Fruit fly (Drosophila melanogaster) whole organism: Measurements from ENCODE around the gene kibra.

Experiments
- CG8478 ChIP-seq: fragments of >200 bp; optimal IDR thresholded peaks from 2 replicates; lab custom pipeline; 2018; ENCODE audit warnings: inconsistent platforms
- EcR ChIP-seq, 2 experiments: fragments of >200 bp; optimal IDR thresholded peaks; 2 replicates each; lab custom pipeline; 2017; ENCODE audit warnings: missing biosample characterization in 2 of 2, missing genetic modification characterization in 2 of 2, missing genetic modification reagents in 2 of 2
- pan ChIP-seq: fragments of >200 bp; optimal IDR thresholded peaks from 2 replicates; lab custom pipeline; 2017
- psq ChIP-seq: fragments of >200 bp; optimal IDR thresholded peaks from 2 replicates; lab custom pipeline; 2017
- usp ChIP-seq: fragments of >200 bp; optimal IDR thresholded peaks from 2 replicates; lab custom pipeline; 2017; ENCODE audit warnings: missing biosample characterization, missing genetic modification characterization, mixed read lengths

dm6 chr3R:14720130-14720529 is 3.9 kb downstream of the kibra start:
- TF ChIP-seq psq, result no peak
- TF ChIP-seq usp (GFP tag; lab: Kevin White, UChicago), result no peak
- TF ChIP-seq CG8478, result no peak
- no peak for TF ChIP-seq pan (lab: Kevin White, UChicago)
- no peak for TF ChIP-seq EcR (GFP tag; optimal IDR thresholded peaks at IDR 0.05; lab: Kevin White, UChicago)
